Worm (Caenorhabditis elegans): Measurements from ENCODE around the gene M106.3.

- TF ChIP-seq lin-39 (tag; optimal IDR thresholded peaks at IDR 0.05) (no peak), zag-1 (tag; optimal IDR thresholded peaks at IDR 0.05) (no peak), nhr-77 (tag; optimal IDR thresholded peaks at IDR 0.05) (no peak), lsy-2 (tag; optimal IDR thresholded peaks at IDR 0.05) (no peak)
Measured at ce11 chrII:10887097-10887496, 26.4 kb upstream of the M106.3 start.
